Fruit fly (Drosophila melanogaster) whole organism, embryonic: ENCODE data around the gene CG31808.

Experiments
- Antp ChIP-seq: fragments of 200-800 bp; sonication (Bioruptor generic); optimal IDR thresholded peaks from 3 replicates; lab custom pipeline; 2016; ENCODE audit warnings: missing biosample characterization, missing genetic modification characterization
- BtbVII ChIP-seq: fragments of 200-800 bp; sonication (Bioruptor generic); optimal IDR thresholded peaks from 3 replicates; lab custom pipeline; 2017; ENCODE audit warnings: missing biosample characterization, mild to moderate bottlenecking, missing genetic modification characterization
- CG1024 ChIP-seq: fragments of 200-800 bp; sonication (Bioruptor generic); IDR thresholded peaks from 2 replicates; pipeline ENCODE4 v1.3.6; 2022; ENCODE audit warnings: missing biosample characterization, missing genetic modification characterization
- CG10366 ChIP-seq: fragments of 200-800 bp; sonication (Bioruptor generic); IDR thresholded peaks from 2 replicates; pipeline ENCODE4 v1.3.6; 2022; ENCODE audit warnings: missing biosample characterization, missing genetic modification characterization
- CG10543 ChIP-seq: fragments of 200-800 bp; sonication (Bioruptor generic); optimal IDR thresholded peaks from 3 replicates; lab custom pipeline; 2017; ENCODE audit warnings: missing biosample characterization, mild to moderate bottlenecking, missing genetic modification characterization, moderate library complexity
- CG12071 ChIP-seq: fragments of 200-800 bp; sonication (Bioruptor generic); optimal IDR thresholded peaks from 3 replicates; lab custom pipeline; 2018; ENCODE audit warnings: missing biosample characterization, mild to moderate bottlenecking, missing genetic modification characterization
- CG12236 ChIP-seq: fragments of 200-800 bp; sonication (Bioruptor generic); optimal IDR thresholded peaks from 2 replicates; lab custom pipeline; 2016; ENCODE audit warnings: missing biosample characterization, missing genetic modification characterization
- CG14441 ChIP-seq: fragments of 200-800 bp; sonication (Bioruptor generic); IDR thresholded peaks from 2 replicates; pipeline ENCODE4 v1.3.6; 2022; ENCODE audit warnings: missing biosample characterization, missing genetic modification characterization
- CG14667 ChIP-seq: fragments of 200-800 bp; sonication (Bioruptor generic); IDR thresholded peaks from 2 replicates; pipeline ENCODE4 v1.3.6; 2022; ENCODE audit warnings: missing biosample characterization, missing genetic modification characterization
- CG15011 ChIP-seq: fragments of 200-800 bp; sonication (Bioruptor generic); optimal IDR thresholded peaks from 3 replicates; lab custom pipeline; 2018; ENCODE audit warnings: missing biosample characterization, mild to moderate bottlenecking, missing genetic modification characterization
- CG1647 ChIP-seq: fragments of 200-800 bp; sonication (Bioruptor generic); optimal IDR thresholded peaks from 3 replicates; lab custom pipeline; 2016; ENCODE audit warnings: missing biosample characterization, missing genetic modification characterization
- CG17385 ChIP-seq: fragments of 200-800 bp; sonication (Bioruptor generic); optimal IDR thresholded peaks from 3 replicates; lab custom pipeline; 2018; ENCODE audit warnings: missing biosample characterization, mild to moderate bottlenecking, missing genetic modification characterization
- CG17802 ChIP-seq: fragments of 200-800 bp; sonication (Bioruptor generic); optimal IDR thresholded peaks from 2 replicates; lab custom pipeline; 2018; ENCODE audit warnings: missing biosample characterization, mild to moderate bottlenecking, missing genetic modification characterization, moderate library complexity
- CG1832 ChIP-seq: fragments of 200-800 bp; sonication (Bioruptor generic); optimal IDR thresholded peaks from 2 replicates; lab custom pipeline; 2017; ENCODE audit warnings: missing biosample characterization, mild to moderate bottlenecking, missing genetic modification characterization, inconsistent platforms
- CG3407 ChIP-seq: fragments of 200-800 bp; sonication (Bioruptor generic); optimal IDR thresholded peaks from 2 replicates; lab custom pipeline; 2018; ENCODE audit warnings: missing biosample characterization, mild to moderate bottlenecking, missing genetic modification characterization
- CG3726 ChIP-seq: fragments of 200-800 bp; sonication (Bioruptor generic); IDR thresholded peaks from 3 replicates; pipeline ENCODE4, ENCODE4 v1.3.6; 2022; ENCODE audit warnings: missing biosample characterization, missing genetic modification characterization
- CG7271 ChIP-seq: fragments of 200-800 bp; sonication (Bioruptor generic); optimal IDR thresholded peaks from 2 replicates; lab custom pipeline; 2018; ENCODE audit warnings: missing biosample characterization, mild to moderate bottlenecking, missing genetic modification characterization, moderate library complexity
- Dbx ChIP-seq: fragments of 200-800 bp; sonication (Bioruptor generic); IDR thresholded peaks from 3 replicates; pipeline ENCODE4 v1.3.6; 2022; ENCODE audit warnings: missing biosample characterization, missing genetic modification characterization
- Dp ChIP-seq: fragments of 200-800 bp; sonication (Bioruptor generic); optimal IDR thresholded peaks from 2 replicates; lab custom pipeline; 2018; ENCODE audit warnings: missing biosample characterization, mild to moderate bottlenecking, missing genetic modification characterization, moderate library complexity
- Mes4 ChIP-seq: fragments of 200-800 bp; sonication (Bioruptor generic); optimal IDR thresholded peaks from 2 replicates; lab custom pipeline; 2016; ENCODE audit warnings: missing biosample characterization, missing genetic modification characterization
- Pdp1 ChIP-seq, 2 experiments: fragments of 200-800 bp; sonication (Bioruptor generic); optimal IDR thresholded peaks; 3 replicates each; lab custom pipeline; 2016; ENCODE audit warnings: missing biosample characterization in 2 of 2, missing genetic modification characterization in 2 of 2, mild to moderate bottlenecking in 1 of 2, moderate library complexity in 1 of 2
- Spps ChIP-seq: fragments of 200-800 bp; sonication (Bioruptor generic); optimal IDR thresholded peaks from 2 replicates; lab custom pipeline; 2018; ENCODE audit warnings: missing biosample characterization, mild to moderate bottlenecking, missing genetic modification characterization
- ac ChIP-seq: fragments of 200-800 bp; sonication (Bioruptor generic); optimal IDR thresholded peaks from 3 replicates; lab custom pipeline; 2017; ENCODE audit warnings: missing biosample characterization, mild to moderate bottlenecking, missing genetic modification characterization
- ap ChIP-seq: fragments of 200-800 bp; sonication (Bioruptor generic); IDR thresholded peaks from 2 replicates; pipeline ENCODE4 v1.3.6; 2022; ENCODE audit warnings: missing biosample characterization, missing genetic modification characterization
- ara ChIP-seq: fragments of 200-800 bp; sonication (Bioruptor generic); IDR thresholded peaks from 2 replicates; pipeline ENCODE4 v1.3.6; 2022; ENCODE audit warnings: missing biosample characterization, missing genetic modification characterization
- bbx ChIP-seq: fragments of 200-800 bp; sonication (Bioruptor generic); IDR thresholded peaks from 2 replicates; pipeline ENCODE4 v1.3.6; 2022; ENCODE audit warnings: missing biosample characterization, missing genetic modification characterization; ENCODE audit not compliant: partially characterized antibody
- bigmax ChIP-seq: fragments of 200-800 bp; sonication (Bioruptor generic); optimal IDR thresholded peaks from 2 replicates; lab custom pipeline; 2018; ENCODE audit warnings: missing biosample characterization, mild to moderate bottlenecking, missing genetic modification characterization
- chn ChIP-seq: fragments of 200-800 bp; sonication (Bioruptor generic); optimal IDR thresholded peaks from 2 replicates; lab custom pipeline; 2016; ENCODE audit warnings: missing biosample characterization, missing genetic modification characterization
- crol ChIP-seq: fragments of 200-800 bp; sonication (Bioruptor generic); IDR thresholded peaks from 2 replicates; pipeline ENCODE4 v1.3.6; 2022; ENCODE audit warnings: missing biosample characterization, missing genetic modification characterization
- crp ChIP-seq, 2 experiments: fragments of 200-800 bp; sonication (Bioruptor generic); optimal IDR thresholded peaks; 2 replicates in 1 of 2; 3 replicates in 1 of 2; lab custom pipeline; 2017; ENCODE audit warnings: missing biosample characterization in 2 of 2, missing genetic modification characterization in 2 of 2, mild to moderate bottlenecking in 1 of 2, moderate library complexity in 1 of 2
- da ChIP-seq: fragments of 200-800 bp; sonication (Bioruptor generic); optimal IDR thresholded peaks from 2 replicates; lab custom pipeline; 2016; ENCODE audit warnings: missing biosample characterization, missing genetic modification characterization
- dmrt11E ChIP-seq: fragments of 200-800 bp; sonication (Bioruptor generic); optimal IDR thresholded peaks from 3 replicates; lab custom pipeline; 2018; ENCODE audit warnings: missing biosample characterization, mild to moderate bottlenecking, missing genetic modification characterization, moderate library complexity
- en ChIP-seq: fragments of 200-800 bp; sonication (Bioruptor generic); optimal IDR thresholded peaks from 2 replicates; lab custom pipeline; 2016; ENCODE audit warnings: missing biosample characterization, missing genetic modification characterization
- esg ChIP-seq: fragments of 200-800 bp; sonication (Bioruptor generic); conservative IDR thresholded peaks from 2 replicates; pipeline ENCODE4 v1.3.6; 2022; ENCODE audit warnings: missing biosample characterization, missing genetic modification characterization
- eyg ChIP-seq: fragments of 200-800 bp; sonication (Bioruptor generic); optimal IDR thresholded peaks from 3 replicates; lab custom pipeline; 2016; ENCODE audit warnings: missing biosample characterization, missing genetic modification characterization
- fd3F ChIP-seq: fragments of 200-800 bp; sonication (Bioruptor generic); optimal IDR thresholded peaks from 2 replicates; lab custom pipeline; 2018; ENCODE audit warnings: missing biosample characterization, mild to moderate bottlenecking, missing genetic modification characterization, moderate library complexity
- fd64A ChIP-seq: fragments of 200-800 bp; sonication (Bioruptor generic); optimal IDR thresholded peaks from 3 replicates; lab custom pipeline; 2018; ENCODE audit warnings: missing biosample characterization, mild to moderate bottlenecking, missing genetic modification characterization
- fru ChIP-seq: fragments of >200 bp; optimal IDR thresholded peaks from 2 replicates; lab custom pipeline; 2017
- gce ChIP-seq: fragments of 200-800 bp; sonication (Bioruptor generic); IDR thresholded peaks from 3 replicates; pipeline ENCODE4 v1.3.6; 2022; ENCODE audit warnings: missing biosample characterization, missing genetic modification characterization
- gfzf ChIP-seq: fragments of 200-800 bp; sonication (Bioruptor generic); optimal IDR thresholded peaks from 2 replicates; lab custom pipeline; 2016; ENCODE audit warnings: missing biosample characterization, mild to moderate bottlenecking, missing genetic modification characterization, moderate library complexity
- gro ChIP-seq: fragments of 200-800 bp; sonication (Bioruptor generic); optimal IDR thresholded peaks from 2 replicates; lab custom pipeline; 2016; ENCODE audit warnings: missing biosample characterization, missing genetic modification characterization
- gsb-n ChIP-seq: fragments of 200-800 bp; sonication (Bioruptor generic); optimal IDR thresholded peaks from 3 replicates; lab custom pipeline; 2018; ENCODE audit warnings: missing biosample characterization, mild to moderate bottlenecking, missing genetic modification characterization
- kah ChIP-seq: fragments of 200-800 bp; sonication (Bioruptor generic); optimal IDR thresholded peaks from 2 replicates; lab custom pipeline; 2018; ENCODE audit warnings: missing biosample characterization, mild to moderate bottlenecking, missing genetic modification characterization
- pan ChIP-seq, 4 experiments: fragments of >200 bp in 3 of 4; fragments of 200-800 bp in 1 of 4; sonication (Bioruptor generic) in 1 of 4; optimal IDR thresholded peaks in 3 of 4; IDR thresholded peaks in 1 of 4; 2 replicates each; pipeline versions ENCODE4 v1.3.6 to Lab custom; 2017 to 2022; ENCODE audit warnings: missing biosample characterization in 2 of 4, missing genetic modification characterization in 2 of 4, mixed read lengths in 1 of 4
- pzg ChIP-seq: fragments of 200-800 bp; sonication (Bioruptor generic); optimal IDR thresholded peaks from 3 replicates; lab custom pipeline; 2018; ENCODE audit warnings: missing biosample characterization, mild to moderate bottlenecking, missing genetic modification characterization, moderate library complexity
- tna ChIP-seq: fragments of 200-800 bp; sonication (Bioruptor generic); IDR thresholded peaks from 2 replicates; pipeline ENCODE4 v1.3.6; 2022; ENCODE audit warnings: missing biosample characterization, missing genetic modification characterization; ENCODE audit not compliant: partially characterized antibody
- usp ChIP-seq: fragments of >200 bp; optimal IDR thresholded peaks from 2 replicates; lab custom pipeline; 2017; ENCODE audit warnings: missing biosample characterization, missing genetic modification characterization
- vnd ChIP-seq: fragments of 200-800 bp; sonication (Bioruptor generic); IDR thresholded peaks from 3 replicates; pipeline ENCODE4 v1.3.6; 2022; ENCODE audit warnings: missing biosample characterization, missing genetic modification characterization; ENCODE audit not compliant: partially characterized antibody
- wek ChIP-seq: fragments of 200-800 bp; sonication (Bioruptor generic); optimal IDR thresholded peaks from 3 replicates; lab custom pipeline; 2018; ENCODE audit warnings: missing biosample characterization, mild to moderate bottlenecking, missing genetic modification characterization, moderate library complexity

Gene CG31808

dm6 chr2L:16679817-16680683, 35.9 kb downstream of the CG31808 start, which contains the start of the genes grp and squ (continued):
- TF ChIP-seq ap (GFP tag; lab: Robert Waterston, UW) = no peak
- no peak for TF ChIP-seq CG12236 (GFP tag; lab: Kevin White, UChicago)
- TF ChIP-seq Antp (GFP tag; lab: Kevin White, UChicago) = no peak
- TF ChIP-seq CG17385 (GFP tag; lab: Kevin White, UChicago) = no peak
- no peak for TF ChIP-seq CG10366 (GFP tag; lab: Robert Waterston, UW)
- TF ChIP-seq gsb-n (tag; lab: Kevin White, UChicago) = peak; percentile 51
- TF ChIP-seq fd64A (GFP tag; lab: Kevin White, UChicago) = no peak
- no peak for TF ChIP-seq CG7271 (tag; lab: Kevin White, UChicago)
- TF ChIP-seq Dbx (GFP tag; lab: Robert Waterston, UW) = peak; percentile 16; the same call in 1 of the 3 replicates
- peak; percentile 83 for TF ChIP-seq gfzf
- TF ChIP-seq dmrt11E (tag; lab: Kevin White, UChicago) = no peak
- no peak for TF ChIP-seq CG1647 (GFP tag; lab: Kevin White, UChicago)
- no peak for TF ChIP-seq CG3726 (GFP tag; lab: Robert Waterston, UW)
- peak; percentile 71 for TF ChIP-seq pzg
- no peak for TF ChIP-seq kah (GFP tag; lab: Kevin White, UChicago)
- no peak for TF ChIP-seq esg (GFP tag; lab: Robert Waterston, UW)
- peak; percentile 2 for TF ChIP-seq gro
- no peak for TF ChIP-seq wek (GFP tag; lab: Kevin White, UChicago)
- no peak for TF ChIP-seq gce (GFP tag; lab: Robert Waterston, UW)
- peak; percentile 87 for TF ChIP-seq crol
- no peak for TF ChIP-seq CG12071
- peak; percentile 68 for TF ChIP-seq Dp (GFP tag; lab: Kevin White, UChicago)
- no peak for TF ChIP-seq CG1024 (GFP tag; lab: Robert Waterston, UW)
- TF ChIP-seq CG17802 = no peak
- no peak for TF ChIP-seq da (GFP tag; lab: Kevin White, UChicago)
- no peak for TF ChIP-seq fd3F (GFP tag; lab: Kevin White, UChicago)
- TF ChIP-seq bbx (GFP tag; lab: Robert Waterston, UW) = peak; percentile 97
- no peak for TF ChIP-seq Mes4 (GFP tag; lab: Kevin White, UChicago)
- no peak for TF ChIP-seq CG14441 (GFP tag; lab: Robert Waterston, UW)
- no peak for TF ChIP-seq ac (GFP tag; lab: Kevin White, UChicago)
- TF ChIP-seq CG10543 (GFP tag; lab: Kevin White, UChicago) = peak; percentile 27
- no peak for TF ChIP-seq Pdp1 (GFP tag; optimal IDR thresholded peaks at IDR 0.05; lab: Kevin White, UChicago)
- no peak for TF ChIP-seq ara
- TF ChIP-seq vnd = peak; percentile 95
- TF ChIP-seq crp (GFP tag; optimal IDR thresholded peaks at IDR 0.05; lab: Kevin White, UChicago) = no peak
- peak; percentile 94 for TF ChIP-seq bigmax
- no peak for TF ChIP-seq fru (lab: Kevin White, UChicago)
- TF ChIP-seq CG1832 = no peak
- no peak for TF ChIP-seq CG15011
- no peak for TF ChIP-seq eyg (GFP tag; lab: Kevin White, UChicago)
- no peak for TF ChIP-seq usp (GFP tag; lab: Kevin White, UChicago)
- TF ChIP-seq en = no peak
- no peak for TF ChIP-seq chn (GFP tag; lab: Kevin White, UChicago)
- TF ChIP-seq Spps = no peak
- peak; percentile 99 for TF ChIP-seq tna
- no peak for TF ChIP-seq pan (optimal IDR thresholded peaks at IDR 0.05; lab: Kevin White, UChicago)
- TF ChIP-seq pan (GFP tag; optimal IDR thresholded peaks at IDR 0.05 in 1 of 2, IDR thresholded peaks at IDR 0.05 in 1 of 2) = peak in 1 of 2 experiments; percentile 11
- TF ChIP-seq CG3407 (GFP tag; lab: Kevin White, UChicago) = no peak
- peak; percentile 3 for TF ChIP-seq BtbVII (GFP tag; lab: Kevin White, UChicago)
- TF ChIP-seq CG14667 = no peak
